Worm (Caenorhabditis elegans): ENCODE results near the gene W04G3.11.

Gene W04G3.11

DNA sequence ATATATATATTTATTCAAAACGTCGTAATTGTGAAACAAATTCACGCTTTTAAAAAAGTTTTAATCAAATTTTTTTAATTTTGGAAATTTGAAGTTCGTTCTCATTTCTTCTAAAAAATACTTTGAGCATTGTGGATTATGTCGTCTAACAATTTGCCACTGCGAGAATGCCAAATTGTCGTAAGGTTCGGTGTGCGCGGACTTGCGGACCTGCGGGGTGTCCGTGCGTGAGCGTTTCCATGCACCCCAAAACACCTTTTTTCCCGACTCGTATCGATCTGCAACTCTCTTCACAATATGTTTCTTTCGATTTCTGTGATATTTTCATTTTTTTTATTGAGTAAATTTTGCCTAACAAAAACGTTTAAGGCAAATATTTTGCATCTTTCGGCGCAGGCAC is 16.3 kb upstream of the W04G3.11 start:
- TF ChIP-seq daf-16 (GFP tag; optimal IDR thresholded peaks at IDR 0.05) (no peak), daf-16 (tag; optimal IDR thresholded peaks at IDR 0.05) (peak; percentile 41), hmg-1.1 (GFP tag; IDR thresholded peaks at IDR 0.05) (peak; percentile 32; the same call in 1 of the 2 replicates), ztf-7 (tag; optimal IDR thresholded peaks at IDR 0.05) (no peak)

DNA sequence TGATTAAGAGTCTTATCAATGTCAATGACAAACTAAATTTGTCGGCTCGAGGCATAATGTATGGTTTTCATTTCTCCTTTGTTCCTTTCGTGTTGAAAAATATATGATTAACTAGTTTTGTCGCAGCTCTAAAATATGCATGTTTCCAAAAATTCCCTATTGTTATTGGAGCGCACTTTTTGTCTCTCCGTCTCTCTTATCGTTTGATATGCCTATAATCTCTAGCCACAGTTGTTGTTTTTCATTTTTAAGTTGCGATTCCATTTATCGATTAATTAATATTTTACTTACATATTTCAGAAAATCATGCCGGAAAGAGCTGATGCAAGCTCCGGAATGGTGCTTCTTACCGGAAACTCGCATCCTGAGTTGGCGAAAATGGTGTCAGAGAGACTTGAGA is 15.6 kb upstream of the W04G3.11 start, which contains the start of gene W04G3.5:
TSS of gene W04G3.5 (plus strand) at position 301 of the 400 bp plus-strand sequence.
- no peak for TF ChIP-seq egl-27 (tag; optimal IDR thresholded peaks at IDR 0.05)
- TF ChIP-seq ceh-44 (GFP tag; IDR thresholded peaks at IDR 0.05), result no peak
- TF ChIP-seq aha-1 (tag), result peak; percentile 16

DNA sequence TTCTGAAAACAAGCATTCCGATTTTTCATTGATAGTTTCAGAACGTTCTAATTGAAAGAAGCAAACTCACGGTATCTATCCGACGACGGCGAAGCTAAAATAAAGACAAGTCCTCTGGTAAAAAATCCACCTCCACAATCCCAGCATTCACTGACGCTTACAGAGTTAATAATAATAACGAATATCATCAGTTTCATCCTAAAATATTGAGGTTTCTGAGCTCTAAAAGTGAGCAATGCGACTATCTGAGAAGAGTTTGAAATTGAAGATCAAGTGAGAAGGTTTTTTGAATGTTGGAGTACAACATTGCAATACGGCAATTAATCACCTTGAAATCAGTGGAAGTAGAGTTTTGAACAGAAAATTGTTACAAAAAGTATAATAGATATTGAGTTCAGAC is 12.5 kb upstream of the W04G3.11 start, which contains the start of gene W04G3.12:
TSS of gene W04G3.12 (minus strand) at position 311 of the 400 bp plus-strand sequence.
- TF ChIP-seq unc-62 (GFP tag; optimal IDR thresholded peaks at IDR 0.05 in 1 of 2) (peak in 1 of 2 experiments; percentile 94), unc-62 (tag; optimal IDR thresholded peaks at IDR 0.05) (no peak), Y105C5A.15 (GFP tag; IDR thresholded peaks at IDR 0.05) (no peak), lin-29 (GFP tag; IDR thresholded peaks at IDR 0.05) (no peak)

DNA sequence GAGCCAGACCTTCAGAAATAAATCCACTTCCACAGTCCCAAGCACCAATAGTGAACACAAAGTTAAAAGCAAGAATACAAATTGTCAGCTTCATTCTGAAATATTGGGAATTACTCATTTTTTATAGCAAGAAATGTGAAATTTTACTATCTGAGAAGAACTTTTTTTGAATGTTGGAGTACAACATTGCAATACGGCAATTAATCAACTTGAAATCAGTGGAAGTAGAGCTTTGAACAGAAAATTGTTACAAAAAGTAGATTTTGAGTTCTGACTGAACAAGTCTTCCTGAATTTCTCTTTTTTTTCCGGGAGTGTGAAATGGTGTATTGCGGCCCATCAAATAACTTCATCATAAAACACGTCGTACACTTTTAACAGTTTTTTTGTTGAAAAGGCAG is 10.8 kb upstream of the W04G3.11 start, which contains the start of gene W04G3.10:
TSS of gene W04G3.10 (minus strand) at position 101 of the 400 bp plus-strand sequence.
- TF ChIP-seq aha-1 (tag) (peak; percentile 34), saeg-2 (GFP tag; IDR thresholded peaks at IDR 0.05) (no peak), lim-7 (GFP tag; IDR thresholded peaks at IDR 0.05) (no peak), mxl-3 (GFP tag; optimal IDR thresholded peaks at IDR 0.05) (no peak), jun-1 (tag; optimal IDR thresholded peaks at IDR 0.05) (no peak), ctbp-1 (GFP tag; IDR thresholded peaks at IDR 0.05) (no peak), hmg-1.1 (GFP tag; IDR thresholded peaks at IDR 0.05) (no peak)

DNA sequence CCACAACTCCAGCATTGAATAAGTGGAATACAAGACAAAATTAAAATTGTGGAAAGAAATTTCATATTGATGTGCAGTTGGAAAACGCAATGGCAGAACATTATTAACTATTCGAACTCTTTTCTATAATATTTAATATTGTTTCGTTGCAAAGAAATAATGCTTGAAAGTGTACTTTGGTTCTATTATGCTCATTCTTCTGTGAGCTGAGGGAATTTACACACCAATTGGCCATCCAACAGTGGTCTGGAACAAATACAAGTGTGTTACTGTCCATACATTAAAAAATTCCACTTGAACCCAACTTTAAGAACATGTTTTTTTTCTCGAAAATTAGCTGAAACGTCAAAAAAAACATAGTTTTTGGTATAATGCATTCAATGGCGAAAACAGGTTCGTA is 9.3 kb upstream of the W04G3.11 start, which contains the start of gene W04G3.13:
TSS of gene W04G3.13 (minus strand) at position 101 of the 400 bp plus-strand sequence.
- no peak for TF ChIP-seq pha-4 (GFP tag; IDR thresholded peaks at IDR 0.05)
- TF ChIP-seq pha-4 (tag; optimal IDR thresholded peaks at IDR 0.05), result no peak

DNA sequence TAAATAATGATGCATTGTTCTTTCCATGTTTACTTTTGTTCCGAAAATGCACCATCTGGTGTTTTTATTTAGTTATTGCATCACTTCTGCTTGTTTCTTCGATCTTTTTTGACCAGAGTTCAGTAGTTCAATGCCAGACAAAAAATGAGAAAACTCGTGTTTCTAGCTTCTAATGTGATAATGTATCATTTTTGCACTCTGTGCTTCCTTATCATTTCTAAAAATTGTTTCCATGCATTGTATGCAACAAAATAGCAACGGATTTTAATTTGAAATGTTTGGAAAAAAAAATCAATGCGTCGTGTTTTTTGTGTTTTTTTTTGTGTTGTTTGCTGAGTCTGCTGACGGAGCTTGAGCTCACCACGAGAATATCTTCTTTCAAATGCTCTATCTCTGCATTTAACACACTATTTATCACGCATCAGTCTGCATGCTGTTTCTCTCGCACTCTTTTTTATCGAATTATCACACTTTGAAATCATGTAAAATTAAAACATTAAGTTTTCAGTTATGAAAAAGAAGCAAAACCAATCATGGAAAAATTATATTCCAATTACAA is 8.7 kb upstream of the W04G3.11 start, which contains the start of gene sulp-7:
TSS of gene sulp-7 (plus strand) at position 509 of the 559 bp plus-strand sequence.
- no peak for TF ChIP-seq nhr-10 (tag; optimal IDR thresholded peaks at IDR 0.05)
- no peak for TF ChIP-seq fkh-10 (GFP tag; optimal IDR thresholded peaks at IDR 0.05)
- TF ChIP-seq F49E8.2 (tag; optimal IDR thresholded peaks at IDR 0.05; ENCODE audit: borderline replicate concordance), result no peak
- TF ChIP-seq madf-9 (GFP tag; conservative IDR thresholded peaks at IDR 0.05), result no peak
- no peak for TF ChIP-seq lin-39 (tag; optimal IDR thresholded peaks at IDR 0.05)
- TF ChIP-seq mxl-3 (GFP tag; optimal IDR thresholded peaks at IDR 0.05), result peak; percentile 9
- peak; percentile 44 for TF ChIP-seq nhr-28 (tag; optimal IDR thresholded peaks at IDR 0.05)
- TF ChIP-seq ceh-28 (tag; optimal IDR thresholded peaks at IDR 0.05), result no peak
- no peak for TF ChIP-seq lin-1 (GFP tag; IDR thresholded peaks at IDR 0.05)
- no peak for TF ChIP-seq ceh-44 (GFP tag; IDR thresholded peaks at IDR 0.05)
- peak in 1 of 2 experiments; percentile 20 for TF ChIP-seq daf-16 (GFP tag; optimal IDR thresholded peaks at IDR 0.05)
- peak; percentile 44 for TF ChIP-seq daf-16 (tag; optimal IDR thresholded peaks at IDR 0.05)
- no peak for TF ChIP-seq F26F4.8 (GFP tag; conservative IDR thresholded peaks at IDR 0.05)
- TF ChIP-seq pqm-1 (tag; optimal IDR thresholded peaks at IDR 0.05), result peak; percentile 33
- TF ChIP-seq ZK546.5 (tag; optimal IDR thresholded peaks at IDR 0.05), result no peak
- peak; percentile 65 for TF ChIP-seq hlh-30 (tag; optimal IDR thresholded peaks at IDR 0.05; ENCODE audit: insufficient read depth)
- TF ChIP-seq nhr-237 (tag; optimal IDR thresholded peaks at IDR 0.05), result no peak
- TF ChIP-seq D1046.2 (GFP tag; IDR thresholded peaks at IDR 0.05), result no peak
- no peak for TF ChIP-seq nhr-102 (tag; optimal IDR thresholded peaks at IDR 0.05)
- peak; percentile 11 for TF ChIP-seq hlh-11 (tag; optimal IDR thresholded peaks at IDR 0.05)
- no peak for TF ChIP-seq ceh-82 (tag; optimal IDR thresholded peaks at IDR 0.05)
- no peak for TF ChIP-seq nhr-48 (tag; optimal IDR thresholded peaks at IDR 0.05)
- TF ChIP-seq ztf-11 (tag; optimal IDR thresholded peaks at IDR 0.05), result no peak
- TF ChIP-seq dve-1 (tag; optimal IDR thresholded peaks at IDR 0.05; ENCODE audit: insufficient read depth), result no peak

Data from whole organism, L4 larva.